Comparison of ENCODE assay signal across 1 fruit fly cellular context in the genomic region with DNA sequence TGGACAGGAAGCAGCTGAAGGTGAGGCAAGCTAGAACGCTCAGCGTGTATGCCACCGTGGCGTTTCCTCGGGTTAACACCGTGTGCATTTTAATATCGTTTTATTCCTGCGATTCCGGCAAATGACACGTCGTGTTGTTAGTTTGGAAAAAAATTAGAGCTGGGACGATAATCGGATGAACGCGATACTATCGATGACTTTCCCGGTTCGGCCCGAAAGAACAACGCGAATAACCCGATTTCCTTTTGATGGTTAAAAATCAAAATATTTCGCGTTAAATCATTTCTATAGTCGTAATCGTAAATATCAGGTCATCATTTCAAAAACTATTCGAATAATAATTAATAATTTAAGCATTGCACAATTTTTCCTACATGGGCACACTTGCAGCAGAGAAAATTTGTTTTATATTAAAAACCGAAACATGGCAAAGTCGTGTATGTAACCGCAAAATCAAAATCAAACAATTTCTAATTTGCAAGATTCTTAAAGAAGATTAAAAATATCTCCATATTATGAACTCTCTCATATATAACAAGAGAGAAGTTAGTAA.
TF ChIP-seq lines count a peak whose summit lies in the region.

A gene (minus strand): TSS at position 166 of the 553 bp plus-strand sequence.

TF ChIP-seq in whole organism, embryonic, 481 proteins besides CTCF, POLR2A, EP300 and RAD21 (continued from another document and continues in another):
- TF ChIP-seq CG6791 (GFP tag; IDR thresholded peaks at IDR 0.05; lab: Robert Waterston, UW; ENCODE audit: partially characterized antibody) = peak; percentile 98
- no peak for TF ChIP-seq CG11504 (tag; optimal IDR thresholded peaks at IDR 0.05; lab: Kevin White, UChicago)
- TF ChIP-seq CG1602 (GFP tag; optimal IDR thresholded peaks at IDR 0.05; lab: Kevin White, UChicago) = no peak
- TF ChIP-seq CG1603 (tag; optimal IDR thresholded peaks at IDR 0.05; lab: Kevin White, UChicago) = peak; percentile 53
- TF ChIP-seq CG13894 (tag; optimal IDR thresholded peaks at IDR 0.05; lab: Kevin White, UChicago) = no peak
- TF ChIP-seq zfh1 (GFP tag; IDR thresholded peaks at IDR 0.05; lab: Robert Waterston, UW) = no peak
- TF ChIP-seq CG10654 (GFP tag; optimal IDR thresholded peaks at IDR 0.05; lab: Kevin White, UChicago) = no peak
- peak; percentile 95 for TF ChIP-seq CG34224 (GFP tag; IDR thresholded peaks at IDR 0.05; lab: Robert Waterston, UW; ENCODE audit: partially characterized antibody)
- TF ChIP-seq eyg (GFP tag; optimal IDR thresholded peaks at IDR 0.05; lab: Kevin White, UChicago) = no peak
- TF ChIP-seq lmd (GFP tag; IDR thresholded peaks at IDR 0.05; lab: Robert Waterston, UW) = no peak
- peak; percentile 70 for TF ChIP-seq Dref (GFP tag; IDR thresholded peaks at IDR 0.05; lab: Robert Waterston, UW)
- TF ChIP-seq odd (GFP tag; optimal IDR thresholded peaks at IDR 0.05; lab: Kevin White, UChicago) = no peak
- no peak for TF ChIP-seq CG12104 (GFP tag; optimal IDR thresholded peaks at IDR 0.05; lab: Kevin White, UChicago)
- no peak for TF ChIP-seq gcm (GFP tag; optimal IDR thresholded peaks at IDR 0.05; lab: Kevin White, UChicago)
- TF ChIP-seq Drgx (GFP tag; IDR thresholded peaks at IDR 0.05; lab: Robert Waterston, UW) = no peak
- TF ChIP-seq pho (GFP tag; optimal IDR thresholded peaks at IDR 0.05; lab: Kevin White, UChicago) = no peak
- TF ChIP-seq ham (GFP tag; IDR thresholded peaks at IDR 0.05; lab: Robert Waterston, UW) = no peak
- no peak for TF ChIP-seq CG4854 (GFP tag; optimal IDR thresholded peaks at IDR 0.05; lab: Kevin White, UChicago)
- TF ChIP-seq dm (GFP tag; optimal IDR thresholded peaks at IDR 0.05; lab: Kevin White, UChicago) = no peak
- TF ChIP-seq ci (GFP tag; IDR thresholded peaks at IDR 0.05; lab: Robert Waterston, UW) = 0 out of 3 replicates have a peak, but pooled peaks have one; percentile 20
- no peak for TF ChIP-seq Atf-2 (GFP tag; optimal IDR thresholded peaks at IDR 0.05; lab: Kevin White, UChicago)
- no peak for TF ChIP-seq crc (GFP tag; optimal IDR thresholded peaks at IDR 0.05; lab: Kevin White, UChicago)
- TF ChIP-seq Sry-δ (GFP tag; optimal IDR thresholded peaks at IDR 0.05; lab: Kevin White, UChicago) = peak; percentile 83
- TF ChIP-seq CG6683 (GFP tag; optimal IDR thresholded peaks at IDR 0.05; lab: Kevin White, UChicago) = no peak
- TF ChIP-seq CG18476 (GFP tag; optimal IDR thresholded peaks at IDR 0.05; lab: Kevin White, UChicago) = no peak
- TF ChIP-seq CG14667 (GFP tag; IDR thresholded peaks at IDR 0.05; lab: Robert Waterston, UW) = no peak
- TF ChIP-seq Rfx (GFP tag; IDR thresholded peaks at IDR 0.05; lab: Robert Waterston, UW) = peak; percentile 24; the same call in 1 of the 2 replicates
- TF ChIP-seq ac (GFP tag; optimal IDR thresholded peaks at IDR 0.05; lab: Kevin White, UChicago) = no peak
- TF ChIP-seq exex (tag; optimal IDR thresholded peaks at IDR 0.05; lab: Kevin White, UChicago) = no peak
- TF ChIP-seq dpn (GFP tag; optimal IDR thresholded peaks at IDR 0.05; lab: Kevin White, UChicago) = no peak
- no peak for TF ChIP-seq CG8281 (tag; optimal IDR thresholded peaks at IDR 0.05; lab: Kevin White, UChicago)
- peak; percentile 89 for TF ChIP-seq CG2129 (GFP tag; IDR thresholded peaks at IDR 0.05; lab: Robert Waterston, UW; ENCODE audit: partially characterized antibody)
- TF ChIP-seq Opbp (GFP tag; IDR thresholded peaks at IDR 0.05; lab: Robert Waterston, UW; ENCODE audit: partially characterized antibody) = peak; percentile 96
- no peak for TF ChIP-seq nmo (GFP tag; optimal IDR thresholded peaks at IDR 0.05; lab: Kevin White, UChicago)
- TF ChIP-seq wor (GFP tag; IDR thresholded peaks at IDR 0.05; lab: Robert Waterston, UW) = no peak
- no peak for TF ChIP-seq bab2 (GFP tag; optimal IDR thresholded peaks at IDR 0.05; lab: Kevin White, UChicago)
- no peak for TF ChIP-seq CG43689 (GFP tag; IDR thresholded peaks at IDR 0.05; lab: Robert Waterston, UW)
- TF ChIP-seq CG11456 (GFP tag; IDR thresholded peaks at IDR 0.05; lab: Robert Waterston, UW) = no peak
- no peak for TF ChIP-seq fu2 (GFP tag; optimal IDR thresholded peaks at IDR 0.05; lab: Kevin White, UChicago)
- no peak for TF ChIP-seq seq (GFP tag; IDR thresholded peaks at IDR 0.05; lab: Robert Waterston, UW)
- TF ChIP-seq fd102C (GFP tag; optimal IDR thresholded peaks at IDR 0.05; lab: Kevin White, UChicago) = no peak
- no peak for TF ChIP-seq CG7928 (GFP tag; optimal IDR thresholded peaks at IDR 0.05; lab: Kevin White, UChicago)
- no peak for TF ChIP-seq CG6765 (GFP tag; optimal IDR thresholded peaks at IDR 0.05; lab: Kevin White, UChicago)
- TF ChIP-seq MBD-R2 (GFP tag; IDR thresholded peaks at IDR 0.05; lab: Robert Waterston, UW) = peak; percentile 44
- TF ChIP-seq Bgb (GFP tag; IDR thresholded peaks at IDR 0.05; lab: Robert Waterston, UW; ENCODE audit: partially characterized antibody) = peak; percentile 94
- TF ChIP-seq CG9437 (GFP tag; optimal IDR thresholded peaks at IDR 0.05; lab: Kevin White, UChicago) = no peak
- no peak for TF ChIP-seq CG7271 (tag; optimal IDR thresholded peaks at IDR 0.05; lab: Kevin White, UChicago)
- TF ChIP-seq bcd (GFP tag; optimal IDR thresholded peaks at IDR 0.05; lab: Kevin White, UChicago) = no peak
- peak; percentile 97 for TF ChIP-seq amos (GFP tag; IDR thresholded peaks at IDR 0.05; lab: Robert Waterston, UW; ENCODE audit: partially characterized antibody)
- peak; percentile 10 for TF ChIP-seq CG15073 (GFP tag; optimal IDR thresholded peaks at IDR 0.05; lab: Kevin White, UChicago)
- no peak for TF ChIP-seq CG17359 (tag; optimal IDR thresholded peaks at IDR 0.05; lab: Kevin White, UChicago)
- TF ChIP-seq Sox100B (GFP tag; optimal IDR thresholded peaks at IDR 0.05; lab: Kevin White, UChicago) = no peak
- no peak for TF ChIP-seq CG1529 (GFP tag; optimal IDR thresholded peaks at IDR 0.05; lab: Kevin White, UChicago)
- peak; percentile 93 for TF ChIP-seq CG7963 (GFP tag; IDR thresholded peaks at IDR 0.05; lab: Robert Waterston, UW; ENCODE audit: partially characterized antibody)
- no peak for TF ChIP-seq Antp (GFP tag; optimal IDR thresholded peaks at IDR 0.05; lab: Kevin White, UChicago)
- TF ChIP-seq Asciz (GFP tag; optimal IDR thresholded peaks at IDR 0.05; lab: Kevin White, UChicago) = no peak
- TF ChIP-seq CG10543 (GFP tag; optimal IDR thresholded peaks at IDR 0.05; lab: Kevin White, UChicago) = no peak
- TF ChIP-seq CG8290 (GFP tag; optimal IDR thresholded peaks at IDR 0.05; lab: Kevin White, UChicago) = no peak
- peak in 1 of 2 experiments; percentile 54 for TF ChIP-seq CG8290 (tag; optimal IDR thresholded peaks at IDR 0.05; lab: Kevin White, UChicago)
- TF ChIP-seq grau (tag; optimal IDR thresholded peaks at IDR 0.05; lab: Kevin White, UChicago) = no peak
- no peak for TF ChIP-seq Mes4 (GFP tag; optimal IDR thresholded peaks at IDR 0.05; lab: Kevin White, UChicago)
- no peak for TF ChIP-seq Blimp-1 (GFP tag; optimal IDR thresholded peaks at IDR 0.05; lab: Kevin White, UChicago)
- no peak for TF ChIP-seq phol (tag; optimal IDR thresholded peaks at IDR 0.05; lab: Kevin White, UChicago)
- no peak for TF ChIP-seq CG15269 (tag; optimal IDR thresholded peaks at IDR 0.05; lab: Kevin White, UChicago)
- no peak for TF ChIP-seq Bdp1 (GFP tag; optimal IDR thresholded peaks at IDR 0.05; lab: Kevin White, UChicago)
- TF ChIP-seq ato (GFP tag; IDR thresholded peaks at IDR 0.05; lab: Robert Waterston, UW; ENCODE audit: partially characterized antibody) = peak; percentile 89
- TF ChIP-seq CG2712 (tag; optimal IDR thresholded peaks at IDR 0.05; lab: Kevin White, UChicago) = no peak
- TF ChIP-seq slbo (GFP tag; IDR thresholded peaks at IDR 0.05; lab: Robert Waterston, UW) = 0 out of 2 replicates have a peak, but pooled peaks have one; percentile 19
- TF ChIP-seq CG16815 (GFP tag; optimal IDR thresholded peaks at IDR 0.05; lab: Kevin White, UChicago) = no peak
- peak; percentile 94 for TF ChIP-seq CG16813 (GFP tag; IDR thresholded peaks at IDR 0.05; lab: Robert Waterston, UW; ENCODE audit: partially characterized antibody)
- TF ChIP-seq luna (GFP tag; optimal IDR thresholded peaks at IDR 0.05; lab: Kevin White, UChicago) = no peak
- peak; percentile 81 for TF ChIP-seq Ets65A (GFP tag; lab: Kevin White, UChicago)
- peak; percentile 96 for TF ChIP-seq Scr (GFP tag; IDR thresholded peaks at IDR 0.05; lab: Robert Waterston, UW; ENCODE audit: partially characterized antibody)
- no peak for TF ChIP-seq CG3065 (GFP tag; optimal IDR thresholded peaks at IDR 0.05; lab: Kevin White, UChicago)
- TF ChIP-seq H2.0 (GFP tag; IDR thresholded peaks at IDR 0.05; lab: Robert Waterston, UW) = no peak
- no peak for TF ChIP-seq Lim3 (GFP tag; IDR thresholded peaks at IDR 0.05; lab: Robert Waterston, UW)
- TF ChIP-seq caup (GFP tag; optimal IDR thresholded peaks at IDR 0.05; lab: Kevin White, UChicago; ENCODE audit: severe bottlenecking) = no peak
- no peak for TF ChIP-seq cas (GFP tag; IDR thresholded peaks at IDR 0.05; lab: Robert Waterston, UW)
- TF ChIP-seq lola (GFP tag; optimal IDR thresholded peaks at IDR 0.05; lab: Kevin White, UChicago) = peak in 1 of 3 experiments; percentile 32
- no peak for TF ChIP-seq CG8388 (GFP tag; optimal IDR thresholded peaks at IDR 0.05; lab: Kevin White, UChicago)
- TF ChIP-seq PHDP (tag; optimal IDR thresholded peaks at IDR 0.05; lab: Kevin White, UChicago) = no peak
- no peak for TF ChIP-seq CG32772 (GFP tag; IDR thresholded peaks at IDR 0.05; lab: Robert Waterston, UW)
- TF ChIP-seq HLH4C (GFP tag; IDR thresholded peaks at IDR 0.05; lab: Robert Waterston, UW; ENCODE audit: partially characterized antibody) = peak; percentile 92
- no peak for TF ChIP-seq CG10565 (GFP tag; optimal IDR thresholded peaks at IDR 0.05; lab: Kevin White, UChicago)
- no peak for TF ChIP-seq CG8478 (optimal IDR thresholded peaks at IDR 0.05; lab: Kevin White, UChicago)
- no peak for TF ChIP-seq CG30431 (GFP tag; optimal IDR thresholded peaks at IDR 0.05; lab: Kevin White, UChicago)
- no peak for TF ChIP-seq CG30403 (GFP tag; optimal IDR thresholded peaks at IDR 0.05; lab: Kevin White, UChicago)
- peak; percentile 10; the same call in 1 of the 4 replicates for TF ChIP-seq Gug (GFP tag; IDR thresholded peaks at IDR 0.05; lab: Robert Waterston, UW)
- TF ChIP-seq knrl (GFP tag; IDR thresholded peaks at IDR 0.05; lab: Robert Waterston, UW; ENCODE audit: partially characterized antibody) = peak; percentile 92
- no peak for TF ChIP-seq Fer1 (GFP tag; optimal IDR thresholded peaks at IDR 0.05; lab: Kevin White, UChicago)
- TF ChIP-seq CG18011 (GFP tag; optimal IDR thresholded peaks at IDR 0.05; lab: Kevin White, UChicago) = no peak
- no peak for TF ChIP-seq oc (tag; optimal IDR thresholded peaks at IDR 0.05; lab: Kevin White, UChicago)
- no peak for TF ChIP-seq CG4730 (GFP tag; IDR thresholded peaks at IDR 0.05; lab: Robert Waterston, UW)
- TF ChIP-seq CG9932 (GFP tag; IDR thresholded peaks at IDR 0.05; lab: Robert Waterston, UW) = peak; percentile 12
- TF ChIP-seq Fer3 (tag; optimal IDR thresholded peaks at IDR 0.05; lab: Kevin White, UChicago) = no peak
- TF ChIP-seq Doc3 (GFP tag; IDR thresholded peaks at IDR 0.05; lab: Robert Waterston, UW; ENCODE audit: partially characterized antibody) = peak; percentile 89
- TF ChIP-seq unc-4 (GFP tag; IDR thresholded peaks at IDR 0.05; lab: Robert Waterston, UW; ENCODE audit: partially characterized antibody) = peak; percentile 89
- TF ChIP-seq CG4360 (GFP tag; IDR thresholded peaks at IDR 0.05; lab: Robert Waterston, UW) = no peak
- TF ChIP-seq CG14860 (GFP tag; IDR thresholded peaks at IDR 0.05; lab: Robert Waterston, UW; ENCODE audit: partially characterized antibody) = peak; percentile 86
- no peak for TF ChIP-seq nau (GFP tag; optimal IDR thresholded peaks at IDR 0.05; lab: Kevin White, UChicago)
- TF ChIP-seq sqz (GFP tag; optimal IDR thresholded peaks at IDR 0.05; lab: Kevin White, UChicago) = no peak
- TF ChIP-seq ftz-f1 (GFP tag; optimal IDR thresholded peaks at IDR 0.05; lab: Kevin White, UChicago) = no peak
- TF ChIP-seq Kr (GFP tag; optimal IDR thresholded peaks at IDR 0.05; lab: Kevin White, UChicago) = no peak
- no peak for TF ChIP-seq CG3281 (GFP tag; optimal IDR thresholded peaks at IDR 0.05; lab: Kevin White, UChicago)
- TF ChIP-seq dmrt11E (tag; optimal IDR thresholded peaks at IDR 0.05; lab: Kevin White, UChicago) = no peak
- no peak for TF ChIP-seq tup (GFP tag; optimal IDR thresholded peaks at IDR 0.05; lab: Kevin White, UChicago)
- TF ChIP-seq sens-2 (GFP tag; IDR thresholded peaks at IDR 0.05; lab: Robert Waterston, UW) = no peak
- TF ChIP-seq Nf-YA (GFP tag; IDR thresholded peaks at IDR 0.05; lab: Robert Waterston, UW) = no peak
- peak; percentile 16 for TF ChIP-seq CG8924 (tag; optimal IDR thresholded peaks at IDR 0.05; lab: Kevin White, UChicago)
- no peak for TF ChIP-seq CG17829 (tag; optimal IDR thresholded peaks at IDR 0.05; lab: Kevin White, UChicago)
- peak; percentile 92 for TF ChIP-seq hbn (GFP tag; IDR thresholded peaks at IDR 0.05; lab: Robert Waterston, UW; ENCODE audit: partially characterized antibody)
- peak; percentile 97 for TF ChIP-seq mld (GFP tag; IDR thresholded peaks at IDR 0.05; lab: Robert Waterston, UW; ENCODE audit: partially characterized antibody)
- TF ChIP-seq twi (tag; optimal IDR thresholded peaks at IDR 0.05; lab: Kevin White, UChicago) = no peak
- no peak for TF ChIP-seq pita (GFP tag; optimal IDR thresholded peaks at IDR 0.05; lab: Kevin White, UChicago)
- TF ChIP-seq CG15479 (GFP tag; optimal IDR thresholded peaks at IDR 0.05; lab: Kevin White, UChicago) = peak; percentile 4
- no peak for TF ChIP-seq YL-1 (GFP tag; optimal IDR thresholded peaks at IDR 0.05; lab: Kevin White, UChicago)
- peak; percentile 90 for TF ChIP-seq BEAF-32 (GFP tag; optimal IDR thresholded peaks at IDR 0.05; lab: Kevin White, UChicago)
- TF ChIP-seq H15 (GFP tag; IDR thresholded peaks at IDR 0.05; lab: Robert Waterston, UW) = no peak
- TF ChIP-seq CG17361 (GFP tag; IDR thresholded peaks at IDR 0.05; lab: Robert Waterston, UW) = no peak; the same call in 2 of the 3 replicates
- TF ChIP-seq CG2116 (GFP tag; optimal IDR thresholded peaks at IDR 0.05; lab: Kevin White, UChicago) = peak; percentile 83
- TF ChIP-seq CG13287 (GFP tag; IDR thresholded peaks at IDR 0.05; lab: Robert Waterston, UW; ENCODE audit: partially characterized antibody) = peak; percentile 94
- no peak for TF ChIP-seq CG17802 (tag; optimal IDR thresholded peaks at IDR 0.05; lab: Kevin White, UChicago)
- TF ChIP-seq az2 (GFP tag; optimal IDR thresholded peaks at IDR 0.05; lab: Kevin White, UChicago) = no peak
- no peak for TF ChIP-seq CG16863 (GFP tag; optimal IDR thresholded peaks at IDR 0.05; lab: Kevin White, UChicago)
- TF ChIP-seq wek (GFP tag; optimal IDR thresholded peaks at IDR 0.05; lab: Kevin White, UChicago) = peak; percentile 15
- TF ChIP-seq nerfin-2 (GFP tag; IDR thresholded peaks at IDR 0.05; lab: Robert Waterston, UW; ENCODE audit: partially characterized antibody) = peak; percentile 89
